Comparison of ENCODE assay signal across 6 fruit fly cellular contexts in the genomic region with DNA sequence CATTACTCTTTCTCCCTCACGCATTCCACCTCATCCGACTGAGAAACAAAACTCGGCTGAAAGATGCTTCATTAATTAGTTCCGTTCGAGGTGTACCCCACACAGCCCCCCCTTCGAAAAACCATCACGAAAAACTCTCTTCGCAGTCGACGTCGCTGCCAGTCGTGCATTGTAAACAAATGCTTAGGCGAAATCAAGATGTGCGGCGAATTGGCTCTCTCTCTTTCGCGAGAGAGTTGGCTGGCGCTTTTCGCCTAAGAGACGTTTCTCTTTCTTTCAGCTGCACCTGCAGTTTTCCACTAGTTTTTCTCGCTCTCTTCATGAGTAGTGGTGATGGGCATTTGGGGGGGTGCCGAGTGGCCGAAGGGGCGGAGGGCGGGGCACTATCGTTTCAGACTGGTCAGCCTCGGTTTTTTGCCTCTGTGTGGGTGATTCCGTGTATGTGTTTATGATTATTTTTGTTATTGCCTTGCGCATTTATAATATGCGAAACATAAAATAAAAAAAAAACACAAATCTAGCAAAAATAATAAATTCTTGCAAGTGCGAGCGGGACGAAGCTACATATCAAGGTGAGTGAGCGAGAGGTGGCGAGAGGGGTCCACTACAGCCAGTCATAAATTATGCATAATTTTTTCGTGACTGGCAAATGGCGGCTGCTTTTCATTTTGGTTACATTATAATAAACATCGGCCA.
TF ChIP-seq lines count a peak whose summit lies in the region.

No protein-coding gene starts in this region.

- no peak for TF ChIP-seq CTCF in whole organism, embryonic (GFP tag; optimal IDR thresholded peaks at IDR 0.05; lab: Kevin White, UChicago)

TF ChIP-seq in whole organism, 6 proteins besides CTCF, POLR2A, EP300 and RAD21:
- TF ChIP-seq EcR (GFP tag; optimal IDR thresholded peaks at IDR 0.05; lab: Kevin White, UChicago) (no peak), pan (optimal IDR thresholded peaks at IDR 0.05; lab: Kevin White, UChicago) (no peak), psq (optimal IDR thresholded peaks at IDR 0.05; lab: Kevin White, UChicago) (no peak), usp (GFP tag; optimal IDR thresholded peaks at IDR 0.05; lab: Kevin White, UChicago) (no peak), Dll (optimal IDR thresholded peaks at IDR 0.05; lab: Kevin White, UChicago) (peak; percentile 66), CG8478 (optimal IDR thresholded peaks at IDR 0.05; lab: Kevin White, UChicago) (no peak)

TF ChIP-seq in whole organism, adult, 20 proteins besides CTCF, POLR2A, EP300 and RAD21:
- TF ChIP-seq cnc (optimal IDR thresholded peaks at IDR 0.05; lab: Kevin White, UChicago) (no peak), pad (GFP tag; optimal IDR thresholded peaks at IDR 0.05; lab: Kevin White, UChicago) (peak; percentile 77), kay (GFP tag; lab: Kevin White, UChicago; ENCODE audit: borderline replicate concordance) (peak; percentile 52), tj (GFP tag; optimal IDR thresholded peaks at IDR 0.05; lab: Kevin White, UChicago) (peak; percentile 34)
TF ChIP-seq in whole organism, adult: peak in this region for 3.

TF ChIP-seq in whole organism, embryonic, 481 proteins besides CTCF, POLR2A, EP300 and RAD21 (continues in another document):
- TF ChIP-seq z (GFP tag; IDR thresholded peaks at IDR 0.05; lab: Robert Waterston, UW) (0 out of 3 replicates have a peak, but pooled peaks have one; percentile 18), phol (tag; optimal IDR thresholded peaks at IDR 0.05; lab: Kevin White, UChicago) (no peak), CG4360 (GFP tag; IDR thresholded peaks at IDR 0.05; lab: Robert Waterston, UW) (0 out of 2 replicates have a peak, but pooled peaks have one; percentile 38), ttk (GFP tag; IDR thresholded peaks at IDR 0.05; lab: Robert Waterston, UW) (peak; percentile 31; the same call in 1 of the 2 replicates), Neu2 (GFP tag; optimal IDR thresholded peaks at IDR 0.05; lab: Kevin White, UChicago; ENCODE audit: borderline replicate concordance) (no peak), Abd-B (GFP tag; optimal IDR thresholded peaks at IDR 0.05; lab: Kevin White, UChicago) (peak; percentile 22), CG34224 (GFP tag; IDR thresholded peaks at IDR 0.05; lab: Robert Waterston, UW; ENCODE audit: partially characterized antibody) (peak; percentile 44; the same call in 1 of the 3 replicates), Nf-YC (tag; optimal IDR thresholded peaks at IDR 0.05; lab: Kevin White, UChicago) (peak; percentile 91), chn (GFP tag; optimal IDR thresholded peaks at IDR 0.05; lab: Kevin White, UChicago) (no peak), Drgx (GFP tag; IDR thresholded peaks at IDR 0.05; lab: Robert Waterston, UW) (peak; percentile 44; the same call in 1 of the 2 replicates), CG13287 (GFP tag; IDR thresholded peaks at IDR 0.05; lab: Robert Waterston, UW; ENCODE audit: partially characterized antibody) (0 out of 2 replicates have a peak, but pooled peaks have one; percentile 16), aop (GFP tag; IDR thresholded peaks at IDR 0.05; lab: Robert Waterston, UW) (peak; percentile 84), crp (GFP tag; optimal IDR thresholded peaks at IDR 0.05; lab: Kevin White, UChicago) (no peak), crol (GFP tag; IDR thresholded peaks at IDR 0.05; lab: Robert Waterston, UW) (peak; percentile 98), Adf1 (GFP tag; IDR thresholded peaks at IDR 0.05; lab: Robert Waterston, UW) (peak; percentile 95), Vsx1 (GFP tag; optimal IDR thresholded peaks at IDR 0.05; lab: Kevin White, UChicago) (peak; percentile 69)

TF ChIP-seq in whole organism, prepupa, 60 proteins besides CTCF, POLR2A, EP300 and RAD21:
- TF ChIP-seq CG3919 (GFP tag; optimal IDR thresholded peaks at IDR 0.05; lab: Kevin White, UChicago) (no peak), CG15336 (GFP tag; IDR thresholded peaks at IDR 0.05; lab: Robert Waterston, UW) (0 out of 2 replicates have a peak, but pooled peaks have one; percentile 8), CG8319 (GFP tag; optimal IDR thresholded peaks at IDR 0.05; lab: Kevin White, UChicago) (no peak), dsx (GFP tag; optimal IDR thresholded peaks at IDR 0.05; lab: Kevin White, UChicago; ENCODE audit: poor library complexity, severe bottlenecking) (peak; percentile 32), ss (GFP tag; optimal IDR thresholded peaks at IDR 0.05; lab: Kevin White, UChicago) (peak in 1 of 2 experiments; percentile 3), cyc (GFP tag; optimal IDR thresholded peaks at IDR 0.05; lab: Kevin White, UChicago) (no peak), OdsH (GFP tag; optimal IDR thresholded peaks at IDR 0.05; lab: Kevin White, UChicago) (no peak), fkh (GFP tag; optimal IDR thresholded peaks at IDR 0.05; lab: Kevin White, UChicago) (peak; percentile 36), CG8119 (GFP tag; IDR thresholded peaks at IDR 0.05; lab: Robert Waterston, UW) (peak; percentile 47; the same call in 2 of the 3 replicates), Gug (GFP tag; IDR thresholded peaks at IDR 0.05; lab: Robert Waterston, UW) (no peak), eg (GFP tag; IDR thresholded peaks at IDR 0.05; lab: Robert Waterston, UW) (peak; percentile 39; the same call in 1 of the 3 replicates), dac (GFP tag; optimal IDR thresholded peaks at IDR 0.05; lab: Kevin White, UChicago) (no peak), CG6792 (GFP tag; optimal IDR thresholded peaks at IDR 0.05; lab: Kevin White, UChicago) (no peak), Eip78C (GFP tag; lab: Kevin White, UChicago) (peak; percentile 23), pdm3 (GFP tag; optimal IDR thresholded peaks at IDR 0.05; lab: Kevin White, UChicago) (no peak), CG7368 (GFP tag; optimal IDR thresholded peaks at IDR 0.05; lab: Kevin White, UChicago) (no peak)

TF ChIP-seq in whole organism, pupa, 21 proteins besides CTCF, POLR2A, EP300 and RAD21:
- TF ChIP-seq Ets98B (GFP tag; IDR thresholded peaks at IDR 0.05; lab: Robert Waterston, UW) (peak; percentile 23; the same call in 1 of the 2 replicates), CG8301 (tag; optimal IDR thresholded peaks at IDR 0.05; lab: Kevin White, UChicago) (no peak), CG34367 (tag; optimal IDR thresholded peaks at IDR 0.05; lab: Kevin White, UChicago) (no peak), Pif1B (GFP tag; optimal IDR thresholded peaks at IDR 0.05; lab: Kevin White, UChicago) (no peak), CG17806 (tag; optimal IDR thresholded peaks at IDR 0.05; lab: Kevin White, UChicago) (no peak), CG32121 (GFP tag; IDR thresholded peaks at IDR 0.05; lab: Robert Waterston, UW) (peak; percentile 65), fd96Ca (GFP tag; IDR thresholded peaks at IDR 0.05; lab: Robert Waterston, UW) (no peak), Pif1A (GFP tag; optimal IDR thresholded peaks at IDR 0.05; lab: Kevin White, UChicago) (no peak), CG9948 (tag; optimal IDR thresholded peaks at IDR 0.05; lab: Kevin White, UChicago) (no peak), D1 (tag; optimal IDR thresholded peaks at IDR 0.05; lab: Kevin White, UChicago) (no peak), CG4496 (GFP tag; IDR thresholded peaks at IDR 0.05; lab: Robert Waterston, UW) (peak; percentile 55; the same call in 1 of the 3 replicates)

TF ChIP-seq in whole organism, wandering third instar larva, 38 proteins besides CTCF, POLR2A, EP300 and RAD21:
- TF ChIP-seq Vsx2 (GFP tag; optimal IDR thresholded peaks at IDR 0.05; lab: Kevin White, UChicago; ENCODE audit: partially characterized antibody) (peak; percentile 94), OdsH (GFP tag; optimal IDR thresholded peaks at IDR 0.05; lab: Kevin White, UChicago) (no peak), br (GFP tag; optimal IDR thresholded peaks at IDR 0.05; lab: Kevin White, UChicago) (no peak), psq (GFP tag; optimal IDR thresholded peaks at IDR 0.05; lab: Kevin White, UChicago) (peak; percentile 22), dl (GFP tag; optimal IDR thresholded peaks at IDR 0.05; lab: Kevin White, UChicago; ENCODE audit: insufficient read depth in 1 of 2, partially characterized antibody in 2 of 2) (peak in 1 of 2 experiments; percentile 23), Dif (GFP tag; optimal IDR thresholded peaks at IDR 0.05; lab: Kevin White, UChicago; ENCODE audit: partially characterized antibody) (peak; percentile 34)
